Fruit fly (Drosophila melanogaster) whole organism, prepupa: ENCODE data around the gene CG1943.

Source experiments
- CG11902 ChIP-seq: fragments of 200-800 bp; sonication (Bioruptor generic); optimal IDR thresholded peaks from 3 replicates; lab custom pipeline; 2016; ENCODE audit warnings: missing biosample characterization, missing genetic modification characterization
- CG16779 ChIP-seq: fragments of 200-800 bp; sonication (Bioruptor generic); optimal IDR thresholded peaks from 3 replicates; lab custom pipeline; 2017; ENCODE audit warnings: missing biosample characterization, mild to moderate bottlenecking, missing genetic modification characterization
- CG32006 ChIP-seq: fragments of 200-800 bp; sonication (Bioruptor generic); optimal IDR thresholded peaks from 3 replicates; lab custom pipeline; 2017; ENCODE audit warnings: missing biosample characterization, mild to moderate bottlenecking, missing genetic modification characterization
- CG6163 ChIP-seq: fragments of 200-800 bp; sonication (Bioruptor generic); IDR thresholded peaks from 3 replicates; pipeline ENCODE4 v1.3.6; 2022; ENCODE audit warnings: missing biosample characterization, missing genetic modification characterization
- CG6792 ChIP-seq: fragments of 200-800 bp; sonication (Bioruptor generic); optimal IDR thresholded peaks from 3 replicates; lab custom pipeline; 2016; ENCODE audit warnings: missing biosample characterization, missing genetic modification characterization
- CG6808 ChIP-seq: fragments of 200-800 bp; sonication (Bioruptor generic); optimal IDR thresholded peaks from 3 replicates; lab custom pipeline; 2017; ENCODE audit warnings: missing biosample characterization, missing genetic modification characterization, mild to moderate bottlenecking, moderate library complexity, missing genetic modification reagents
- Hr39 ChIP-seq: fragments of 200-800 bp; sonication (Bioruptor generic); optimal IDR thresholded peaks from 2 replicates; lab custom pipeline; 2016; ENCODE audit warnings: missing biosample characterization, missing genetic modification characterization
- Hr4 ChIP-seq: fragments of 200-800 bp; sonication (Bioruptor generic); optimal IDR thresholded peaks from 3 replicates; lab custom pipeline; 2016; ENCODE audit warnings: missing biosample characterization, missing genetic modification characterization
- Lpt ChIP-seq: fragments of 200-800 bp; sonication (Bioruptor generic); optimal IDR thresholded peaks from 3 replicates; lab custom pipeline; 2016; ENCODE audit warnings: missing biosample characterization, missing genetic modification characterization
- Sox102F ChIP-seq: fragments of 200-800 bp; sonication (Bioruptor generic); optimal IDR thresholded peaks from 2 replicates; lab custom pipeline; 2016; ENCODE audit warnings: missing biosample characterization, mild to moderate bottlenecking, missing genetic modification characterization
- cyc ChIP-seq: fragments of 200-800 bp; sonication (Bioruptor generic); optimal IDR thresholded peaks from 3 replicates; lab custom pipeline; 2016; ENCODE audit warnings: missing biosample characterization, missing genetic modification characterization
- dac ChIP-seq: fragments of 200-800 bp; sonication (Bioruptor generic); optimal IDR thresholded peaks from 2 replicates; lab custom pipeline; 2017; ENCODE audit warnings: missing biosample characterization, mild to moderate bottlenecking, missing genetic modification characterization
- lz ChIP-seq: fragments of 200-800 bp; sonication (Bioruptor generic); optimal IDR thresholded peaks from 3 replicates; lab custom pipeline; 2016; ENCODE audit warnings: missing biosample characterization, missing genetic modification characterization

- TF ChIP-seq CG32006 (no peak), Hr39 (GFP tag; lab: Kevin White, UChicago) (no peak), cyc (GFP tag; lab: Kevin White, UChicago) (no peak), CG11902 (no peak), Sox102F (GFP tag; lab: Kevin White, UChicago) (no peak), dac (no peak), CG6808 (GFP tag; lab: Kevin White, UChicago) (no peak), CG6792 (GFP tag; lab: Kevin White, UChicago) (no peak), CG6163 (GFP tag; lab: Robert Waterston, UW) (no peak), Hr4 (GFP tag; lab: Kevin White, UChicago) (no peak), Lpt (GFP tag; lab: Kevin White, UChicago) (no peak), CG16779 (tag; lab: Kevin White, UChicago) (no peak), lz (GFP tag; lab: Kevin White, UChicago) (no peak)
Measured at dm6 chr3R:7040894-7041293, 33.8 kb upstream of the CG1943 start.
